Fruit fly (Drosophila melanogaster) whole organism, embryonic: ENCODE results near the gene CG33795.
A peak's percentile ranks its signal among the peaks of the same experiment; 100 is the strongest.

ENCODE experiments used
- Antp ChIP-seq: fragments of 200-800 bp; sonication (Bioruptor generic); optimal IDR thresholded peaks from 3 replicates; lab custom pipeline; 2016; ENCODE audit warnings: missing biosample characterization, missing genetic modification characterization
- Awh ChIP-seq: fragments of 200-800 bp; sonication (Bioruptor generic); IDR thresholded peaks from 2 replicates; pipeline ENCODE4, ENCODE4 v1.3.6; 2022; ENCODE audit warnings: missing biosample characterization, missing genetic modification characterization
- CG10209 ChIP-seq: fragments of 200-800 bp; sonication (Bioruptor generic); optimal IDR thresholded peaks from 3 replicates; lab custom pipeline; 2017; ENCODE audit warnings: missing biosample characterization, mild to moderate bottlenecking, missing genetic modification characterization, missing genetic modification reagents
- CG10979 ChIP-seq: fragments of 200-800 bp; sonication (Bioruptor generic); optimal IDR thresholded peaks from 2 replicates; lab custom pipeline; 2018; ENCODE audit warnings: missing biosample characterization, mild to moderate bottlenecking, missing genetic modification characterization, moderate library complexity
- CG14014 ChIP-seq: fragments of 200-800 bp; sonication (Bioruptor generic); IDR thresholded peaks from 2 replicates; pipeline ENCODE4 v1.3.6; 2022; ENCODE audit warnings: missing biosample characterization, missing genetic modification characterization
- CG1529 ChIP-seq: fragments of 200-800 bp; sonication (Bioruptor generic); optimal IDR thresholded peaks from 3 replicates; lab custom pipeline; 2018; ENCODE audit warnings: missing biosample characterization, missing genetic modification characterization
- CG15601 ChIP-seq: fragments of 200-800 bp; sonication (Bioruptor generic); optimal IDR thresholded peaks from 3 replicates; lab custom pipeline; 2019; ENCODE audit warnings: missing biosample characterization, mild to moderate bottlenecking, missing genetic modification characterization, moderate library complexity
- CG15696 ChIP-seq: fragments of 200-800 bp; sonication (Bioruptor generic); optimal IDR thresholded peaks from 2 replicates; lab custom pipeline; 2019; ENCODE audit warnings: missing biosample characterization, mild to moderate bottlenecking, missing genetic modification characterization, moderate library complexity
- CG1602 ChIP-seq: fragments of 200-800 bp; sonication (Bioruptor generic); optimal IDR thresholded peaks from 3 replicates; lab custom pipeline; 2016; ENCODE audit warnings: missing biosample characterization, missing genetic modification characterization
- CG1792 ChIP-seq: fragments of 200-800 bp; sonication (Bioruptor generic); optimal IDR thresholded peaks from 2 replicates; lab custom pipeline; 2016; ENCODE audit warnings: missing biosample characterization, missing genetic modification characterization
- CG18619 ChIP-seq: fragments of 200-800 bp; sonication (Bioruptor generic); optimal IDR thresholded peaks from 3 replicates; lab custom pipeline; 2017; ENCODE audit warnings: missing biosample characterization, mild to moderate bottlenecking, missing genetic modification characterization
- CG2129 ChIP-seq: fragments of 200-800 bp; sonication (Bioruptor generic); IDR thresholded peaks from 2 replicates; pipeline ENCODE4 v1.3.6; 2022; ENCODE audit warnings: missing biosample characterization, missing genetic modification characterization; ENCODE audit not compliant: partially characterized antibody
- CG2199 ChIP-seq: fragments of 200-800 bp; sonication (Bioruptor generic); IDR thresholded peaks from 3 replicates; pipeline ENCODE4 v1.3.6; 2022; ENCODE audit warnings: missing biosample characterization, missing genetic modification characterization
- CG4404 ChIP-seq: fragments of 200-800 bp; sonication (Bioruptor generic); IDR thresholded peaks from 2 replicates; pipeline ENCODE4 v1.3.6; 2022; ENCODE audit warnings: missing biosample characterization, missing genetic modification characterization
- CG5180 ChIP-seq: fragments of 200-800 bp; sonication (Bioruptor generic); optimal IDR thresholded peaks from 3 replicates; lab custom pipeline; 2017; ENCODE audit warnings: missing biosample characterization, missing genetic modification characterization, mild to moderate bottlenecking, moderate library complexity, missing genetic modification reagents
- CG7372 ChIP-seq: fragments of 200-800 bp; sonication (Bioruptor generic); IDR thresholded peaks from 2 replicates; pipeline ENCODE4 v1.3.6; 2022; ENCODE audit warnings: missing biosample characterization, missing genetic modification characterization
- CG9609 ChIP-seq: fragments of 200-800 bp; sonication (Bioruptor generic); optimal IDR thresholded peaks from 3 replicates; lab custom pipeline; 2016; ENCODE audit warnings: missing biosample characterization, missing genetic modification characterization
- Dip3 ChIP-seq: fragments of 200-800 bp; sonication (Bioruptor generic); optimal IDR thresholded peaks from 3 replicates; lab custom pipeline; 2016; ENCODE audit warnings: missing biosample characterization, missing genetic modification characterization
- Dp ChIP-seq: fragments of 200-800 bp; sonication (Bioruptor generic); optimal IDR thresholded peaks from 2 replicates; lab custom pipeline; 2018; ENCODE audit warnings: missing biosample characterization, mild to moderate bottlenecking, missing genetic modification characterization, moderate library complexity
- Dref ChIP-seq: fragments of 200-800 bp; sonication (Bioruptor generic); IDR thresholded peaks from 2 replicates; pipeline ENCODE4 v1.3.6; 2022; ENCODE audit warnings: missing biosample characterization, missing genetic modification characterization
- ERR ChIP-seq: fragments of 200-800 bp; sonication (Bioruptor generic); optimal IDR thresholded peaks from 2 replicates; lab custom pipeline; 2016; ENCODE audit warnings: missing biosample characterization, missing genetic modification characterization
- Fer2 ChIP-seq: fragments of 200-800 bp; sonication (Bioruptor generic); optimal IDR thresholded peaks from 2 replicates; lab custom pipeline; 2018; ENCODE audit warnings: missing biosample characterization, mild to moderate bottlenecking, missing genetic modification characterization, moderate library complexity
- Hmx ChIP-seq: fragments of 200-800 bp; sonication (Bioruptor generic); optimal IDR thresholded peaks from 2 replicates; lab custom pipeline; 2016; ENCODE audit warnings: missing biosample characterization, missing genetic modification characterization
- Hr51 ChIP-seq, 2 experiments: fragments of 200-800 bp; sonication (Bioruptor generic); optimal IDR thresholded peaks; 2 replicates in 1 of 2; 3 replicates in 1 of 2; lab custom pipeline; 2016 to 2018; ENCODE audit warnings: missing biosample characterization in 2 of 2, missing genetic modification characterization in 2 of 2, mild to moderate bottlenecking in 1 of 2, moderate library complexity in 1 of 2
- MESR4 ChIP-seq: fragments of 200-800 bp; sonication (Bioruptor generic); optimal IDR thresholded peaks from 2 replicates; lab custom pipeline; 2018; ENCODE audit warnings: missing biosample characterization, mild to moderate bottlenecking, missing genetic modification characterization, moderate library complexity
- Mrtf ChIP-seq: fragments of 200-800 bp; sonication (Bioruptor generic); IDR thresholded peaks from 3 replicates; pipeline ENCODE4 v1.3.6; 2022; ENCODE audit warnings: missing biosample characterization, missing genetic modification characterization
- Rx ChIP-seq: fragments of 200-800 bp; sonication (Bioruptor generic); IDR thresholded peaks from 2 replicates; pipeline ENCODE4 v1.3.6; 2022; ENCODE audit warnings: missing biosample characterization, missing genetic modification characterization
- Stat92E ChIP-seq, 3 experiments: fragments of >200 bp in 2 of 3; fragments of 200-800 bp in 1 of 3; sonication (Bioruptor generic) in 1 of 3; optimal IDR thresholded peaks; 2 replicates each; lab custom pipeline; 2017 to 2019; ENCODE audit warnings: missing biosample characterization in 3 of 3, missing genetic modification characterization in 3 of 3, mild to moderate bottlenecking in 1 of 3, moderate library complexity in 1 of 3
- TFAM ChIP-seq: fragments of 200-800 bp; sonication (Bioruptor generic); optimal IDR thresholded peaks from 2 replicates; lab custom pipeline; 2017; ENCODE audit warnings: missing biosample characterization, missing genetic modification characterization, inconsistent platforms
- ap ChIP-seq: fragments of 200-800 bp; sonication (Bioruptor generic); IDR thresholded peaks from 2 replicates; pipeline ENCODE4 v1.3.6; 2022; ENCODE audit warnings: missing biosample characterization, missing genetic modification characterization
- btn ChIP-seq: fragments of 200-800 bp; sonication (Bioruptor generic); optimal IDR thresholded peaks from 2 replicates; lab custom pipeline; 2016; ENCODE audit warnings: missing biosample characterization, missing genetic modification characterization
- cas ChIP-seq: fragments of 200-800 bp; sonication (Bioruptor generic); IDR thresholded peaks from 2 replicates; pipeline ENCODE4 v1.3.6; 2022; ENCODE audit warnings: missing biosample characterization, missing genetic modification characterization
- caup ChIP-seq: fragments of 200-800 bp; sonication (Bioruptor generic); optimal IDR thresholded peaks from 3 replicates; lab custom pipeline; 2017; ENCODE audit warnings: missing biosample characterization, mild to moderate bottlenecking, missing genetic modification characterization, moderate library complexity; ENCODE audit not compliant: severe bottlenecking
- dan ChIP-seq: fragments of 200-800 bp; sonication (Bioruptor generic); IDR thresholded peaks from 2 replicates; pipeline ENCODE4 v1.3.6; 2022; ENCODE audit warnings: missing biosample characterization, missing genetic modification characterization
- dm ChIP-seq: fragments of 200-800 bp; sonication (Bioruptor generic); optimal IDR thresholded peaks from 3 replicates; lab custom pipeline; 2016; ENCODE audit warnings: missing biosample characterization, missing genetic modification characterization
- dpn ChIP-seq, 2 experiments: fragments of 200-800 bp; sonication (Bioruptor generic); optimal IDR thresholded peaks; 3 replicates each; lab custom pipeline; 2016; ENCODE audit warnings: missing biosample characterization in 2 of 2, missing genetic modification characterization in 2 of 2
- exex ChIP-seq: fragments of 200-800 bp; sonication (Bioruptor generic); optimal IDR thresholded peaks from 4 replicates; lab custom pipeline; 2018; ENCODE audit warnings: missing biosample characterization, mild to moderate bottlenecking, missing genetic modification characterization, moderate library complexity
- fu2 ChIP-seq: fragments of 200-800 bp; sonication (Bioruptor generic); optimal IDR thresholded peaks from 2 replicates; lab custom pipeline; 2016; ENCODE audit warnings: missing biosample characterization, missing genetic modification characterization
- gem ChIP-seq: fragments of 200-800 bp; sonication (Bioruptor generic); optimal IDR thresholded peaks from 2 replicates; lab custom pipeline; 2019; ENCODE audit warnings: missing biosample characterization, mild to moderate bottlenecking, missing genetic modification characterization, moderate library complexity
- hkb ChIP-seq, 2 experiments: fragments of 200-800 bp in 1 of 2; fragments of >200 bp in 1 of 2; sonication (Bioruptor generic) in 1 of 2; IDR thresholded peaks in 1 of 2; optimal IDR thresholded peaks in 1 of 2; 2 replicates each; pipeline versions ENCODE4 v1.3.6 to Lab custom; 2017 to 2022; ENCODE audit warnings: missing biosample characterization in 1 of 2, missing genetic modification characterization in 1 of 2
- jigr1 ChIP-seq: fragments of 200-800 bp; sonication (Bioruptor generic); IDR thresholded peaks from 3 replicates; pipeline ENCODE4 v1.3.6; 2022; ENCODE audit warnings: missing biosample characterization, missing genetic modification characterization
- kay ChIP-seq: fragments of 200-800 bp; sonication (Bioruptor generic); optimal IDR thresholded peaks from 2 replicates; lab custom pipeline; 2016; ENCODE audit warnings: missing biosample characterization, missing genetic modification characterization
- pho ChIP-seq: fragments of 200-800 bp; sonication (Bioruptor generic); optimal IDR thresholded peaks from 2 replicates; lab custom pipeline; 2016; ENCODE audit warnings: missing biosample characterization, missing genetic modification characterization
- pnt ChIP-seq: fragments of 200-800 bp; sonication (Bioruptor generic); optimal IDR thresholded peaks from 3 replicates; lab custom pipeline; 2016; ENCODE audit warnings: missing biosample characterization, missing genetic modification characterization
- pzg ChIP-seq: fragments of 200-800 bp; sonication (Bioruptor generic); optimal IDR thresholded peaks from 3 replicates; lab custom pipeline; 2018; ENCODE audit warnings: missing biosample characterization, mild to moderate bottlenecking, missing genetic modification characterization, moderate library complexity
- ro ChIP-seq: fragments of 200-800 bp; sonication (Bioruptor generic); IDR thresholded peaks from 2 replicates; pipeline ENCODE4 v1.3.6; 2022; ENCODE audit warnings: missing biosample characterization, missing genetic modification characterization
- run ChIP-seq: fragments of 200-800 bp; sonication (Bioruptor generic); optimal IDR thresholded peaks from 3 replicates; lab custom pipeline; 2018; ENCODE audit warnings: missing biosample characterization, mild to moderate bottlenecking, missing genetic modification characterization
- sd ChIP-seq: fragments of 200-800 bp; sonication (Bioruptor generic); optimal IDR thresholded peaks from 3 replicates; lab custom pipeline; 2018; ENCODE audit warnings: missing biosample characterization, mild to moderate bottlenecking, missing genetic modification characterization, moderate library complexity
- tup ChIP-seq: fragments of 200-800 bp; sonication (Bioruptor generic); optimal IDR thresholded peaks from 2 replicates; lab custom pipeline; 2016; ENCODE audit warnings: missing biosample characterization, mild to moderate bottlenecking, missing genetic modification characterization, moderate library complexity
- usp ChIP-seq: fragments of >200 bp; optimal IDR thresholded peaks from 2 replicates; lab custom pipeline; 2017; ENCODE audit warnings: missing biosample characterization, missing genetic modification characterization
- vvl ChIP-seq: fragments of 200-800 bp; sonication (Bioruptor generic); IDR thresholded peaks from 2 replicates; pipeline ENCODE4 v1.3.6; 2022; ENCODE audit warnings: missing biosample characterization, missing genetic modification characterization
- zfh1 ChIP-seq: fragments of 200-800 bp; sonication (Bioruptor generic); IDR thresholded peaks from 3 replicates; pipeline ENCODE4 v1.3.6; 2022; ENCODE audit warnings: missing biosample characterization, missing genetic modification characterization

Gene CG33795

dm6 chr3L:16160073-16160398 lies 11.1 kb downstream of the CG33795 start (continued):
- TF ChIP-seq Dref (GFP tag; lab: Robert Waterston, UW) = no peak
- no peak for TF ChIP-seq CG9609 (GFP tag; lab: Kevin White, UChicago)
- no peak for TF ChIP-seq run (tag; lab: Kevin White, UChicago)
- TF ChIP-seq CG1602 = no peak
- no peak for TF ChIP-seq CG15696 (tag; lab: Kevin White, UChicago)
- no peak for TF ChIP-seq ap (GFP tag; lab: Robert Waterston, UW)
- no peak for TF ChIP-seq CG1792 (GFP tag; lab: Kevin White, UChicago)
- no peak for TF ChIP-seq Fer2 (tag; lab: Kevin White, UChicago)
- no peak for TF ChIP-seq CG1529
- TF ChIP-seq cas (GFP tag; lab: Robert Waterston, UW) = no peak
- no peak for TF ChIP-seq sd (tag; lab: Kevin White, UChicago)
- TF ChIP-seq Dip3 (GFP tag; lab: Kevin White, UChicago) = peak; percentile 18
- TF ChIP-seq Hr51 (GFP tag; optimal IDR thresholded peaks at IDR 0.05; lab: Kevin White, UChicago) = no peak
- no peak for TF ChIP-seq CG7372 (GFP tag; lab: Robert Waterston, UW)
- TF ChIP-seq btn = no peak
- no peak for TF ChIP-seq TFAM
- no peak for TF ChIP-seq Dp
- TF ChIP-seq zfh1 (GFP tag; lab: Robert Waterston, UW) = no peak
- TF ChIP-seq dm (GFP tag; lab: Kevin White, UChicago) = no peak
- TF ChIP-seq CG5180 = no peak
- TF ChIP-seq jigr1 (GFP tag; lab: Robert Waterston, UW) = no peak
- no peak for TF ChIP-seq ro (GFP tag; lab: Robert Waterston, UW)
- no peak for TF ChIP-seq vvl
- TF ChIP-seq CG18619 = peak; percentile 18
- TF ChIP-seq Mrtf (GFP tag; lab: Robert Waterston, UW) = no peak
- TF ChIP-seq dpn (GFP tag; optimal IDR thresholded peaks at IDR 0.05; lab: Kevin White, UChicago) = peak in 1 of 2 experiments; percentile 3
- no peak for TF ChIP-seq CG10209 (GFP tag; lab: Kevin White, UChicago)
- TF ChIP-seq MESR4 (GFP tag; lab: Kevin White, UChicago) = no peak
- peak; percentile 5 for TF ChIP-seq exex (tag; lab: Kevin White, UChicago)
- no peak for TF ChIP-seq CG2129 (GFP tag; lab: Robert Waterston, UW)
- TF ChIP-seq CG4404 = no peak
- TF ChIP-seq pho (GFP tag; lab: Kevin White, UChicago) = peak; percentile 27
- no peak for TF ChIP-seq CG15601 (tag; lab: Kevin White, UChicago)
- TF ChIP-seq Awh (GFP tag; lab: Robert Waterston, UW) = no peak
- no peak for TF ChIP-seq usp
- TF ChIP-seq pzg = no peak
- no peak for TF ChIP-seq kay (GFP tag; lab: Kevin White, UChicago)
- TF ChIP-seq gem = peak; percentile 58
- no peak for TF ChIP-seq hkb (optimal IDR thresholded peaks at IDR 0.05; lab: Kevin White, UChicago)
- TF ChIP-seq hkb (GFP tag; IDR thresholded peaks at IDR 0.05; lab: Robert Waterston, UW) = no peak
- TF ChIP-seq pnt (GFP tag; lab: Kevin White, UChicago) = no peak
- no peak for TF ChIP-seq Rx (GFP tag; lab: Robert Waterston, UW)
- no peak for TF ChIP-seq CG2199
- no peak for TF ChIP-seq fu2 (GFP tag; lab: Kevin White, UChicago)
- no peak for TF ChIP-seq CG14014
- TF ChIP-seq dan (GFP tag; lab: Robert Waterston, UW) = no peak
- TF ChIP-seq CG10979 (tag; lab: Kevin White, UChicago) = no peak
- TF ChIP-seq Stat92E (GFP tag; optimal IDR thresholded peaks at IDR 0.05; lab: Kevin White, UChicago) = peak in 1 of 3 experiments; percentile 29
- peak; percentile 18 for TF ChIP-seq Hmx
- peak; percentile 35 for TF ChIP-seq caup (GFP tag; lab: Kevin White, UChicago)
- TF ChIP-seq Antp (GFP tag; lab: Kevin White, UChicago) = no peak
- no peak for TF ChIP-seq tup (GFP tag; lab: Kevin White, UChicago)
- TF ChIP-seq ERR (GFP tag; lab: Kevin White, UChicago) = no peak
